Worm (Caenorhabditis elegans) whole organism, L1 larva: ENCODE measurements around the gene C04A11.1.

Source experiments
- C04F5.9 ChIP-seq: sonication (generic microtip); optimal IDR thresholded peaks from 2 replicates; lab custom pipeline; 2016; ENCODE audit warnings: missing genetic modification characterization, missing compliant biosample characterization
- C16A3.4 ChIP-seq: fragments of 150-350 bp; optimal IDR thresholded peaks from 2 replicates; lab custom pipeline; 2014; ENCODE audit warnings: missing biosample characterization, missing genetic modification characterization
- F16B12.6 ChIP-seq: fragments of 150-350 bp; optimal IDR thresholded peaks from 2 replicates; lab custom pipeline; 2014; ENCODE audit warnings: missing biosample characterization, missing genetic modification characterization
- Y116A8C.19 ChIP-seq: sonication (generic microtip); optimal IDR thresholded peaks from 2 replicates; lab custom pipeline; 2016; ENCODE audit warnings: missing compliant biosample characterization, missing genetic modification characterization, borderline replicate concordance
- alr-1 ChIP-seq: fragments of 200-800 bp; sonication (Bioruptor generic); optimal IDR thresholded peaks from 2 replicates; lab custom pipeline; 2018; ENCODE audit warnings: borderline replicate concordance, mild to moderate bottlenecking, missing genetic modification characterization, missing compliant biosample characterization
- blmp-1 ChIP-seq: fragments of 150-350 bp; optimal IDR thresholded peaks from 2 replicates; lab custom pipeline; 2014; ENCODE audit warnings: missing biosample characterization, missing genetic modification characterization
- ceh-63 ChIP-seq: fragments of 200-800 bp; sonication (Bioruptor generic); optimal IDR thresholded peaks from 2 replicates; lab custom pipeline; 2018; ENCODE audit warnings: mild to moderate bottlenecking, missing genetic modification characterization, missing compliant biosample characterization
- ceh-8 ChIP-seq: fragments of 200-800 bp; sonication (Bioruptor generic); optimal IDR thresholded peaks from 2 replicates; lab custom pipeline; 2018; ENCODE audit warnings: mild to moderate bottlenecking, missing genetic modification characterization, moderate library complexity, missing compliant biosample characterization
- ceh-82 ChIP-seq, 3 experiments: fragments of 150-350 bp in 1 of 3; sonication (generic microtip) in 2 of 3; optimal IDR thresholded peaks; 2 replicates each; lab custom pipeline; 2014 to 2017; ENCODE audit warnings: missing biosample characterization in 3 of 3, missing genetic modification characterization in 3 of 3
- ceh-88 ChIP-seq: fragments of 200-800 bp; sonication (Bioruptor generic); IDR thresholded peaks from 2 replicates; pipeline ENCODE4 v1.3.6; 2022; ENCODE audit warnings: missing genetic modification characterization, missing compliant biosample characterization
- ceh-90 ChIP-seq: sonication (generic microtip); optimal IDR thresholded peaks from 2 replicates; lab custom pipeline; 2016; ENCODE audit warnings: missing genetic modification characterization, missing compliant biosample characterization
- ces-1 ChIP-seq: fragments of 150-350 bp; optimal IDR thresholded peaks from 2 replicates; lab custom pipeline; 2014; ENCODE audit warnings: missing biosample characterization, missing genetic modification reagents, missing genetic modification characterization
- dsc-1 ChIP-seq: sonication (generic microtip); optimal IDR thresholded peaks from 2 replicates; lab custom pipeline; 2016; ENCODE audit warnings: mild to moderate bottlenecking, missing genetic modification characterization, missing compliant biosample characterization
- efl-1 ChIP-seq, 4 experiments: fragments of 150-350 bp; optimal IDR thresholded peaks in 3 of 4; peaks in 1 of 4; 1 replicate in 1 of 4; 2 replicates in 3 of 4; lab custom pipeline; 2014; ENCODE audit warnings: missing biosample characterization in 2 of 4, missing genetic modification characterization in 2 of 4, missing genetic modification reagents in 2 of 4
- efl-3 ChIP-seq: fragments of 200-800 bp; sonication (Bioruptor generic); optimal IDR thresholded peaks from 2 replicates; lab custom pipeline; 2018; ENCODE audit warnings: mild to moderate bottlenecking, missing genetic modification characterization, missing compliant biosample characterization
- egl-27 ChIP-seq, 2 experiments: fragments of 150-350 bp in 1 of 2; sonication (generic microtip); optimal IDR thresholded peaks; 3 replicates each; lab custom pipeline; 2017 to 2018; ENCODE audit warnings: missing biosample characterization in 2 of 2, missing genetic modification characterization in 2 of 2, missing genetic modification reagents in 2 of 2
- ets-5 ChIP-seq: fragments of 200-800 bp; sonication (Bioruptor generic); IDR thresholded peaks from 2 replicates; pipeline ENCODE4 v1.3.6; 2022; ENCODE audit warnings: missing genetic modification characterization, missing compliant biosample characterization
- fkh-4 ChIP-seq: sonication (generic microtip); optimal IDR thresholded peaks from 2 replicates; lab custom pipeline; 2016; ENCODE audit warnings: missing compliant biosample characterization, missing genetic modification characterization, borderline replicate concordance
- fkh-8 ChIP-seq: sonication (generic microtip); optimal IDR thresholded peaks from 2 replicates; lab custom pipeline; 2016; ENCODE audit warnings: mild to moderate bottlenecking, missing genetic modification characterization, missing compliant biosample characterization
- grh-1 ChIP-seq: fragments of 200-800 bp; sonication (Bioruptor generic); IDR thresholded peaks from 2 replicates; pipeline ENCODE4 v1.3.6; 2022; ENCODE audit warnings: missing genetic modification reagents, missing genetic modification characterization, missing compliant biosample characterization
- hlh-17 ChIP-seq: fragments of 200-800 bp; sonication (Bioruptor generic); optimal IDR thresholded peaks from 2 replicates; lab custom pipeline; 2018; ENCODE audit warnings: missing genetic modification characterization, mild to moderate bottlenecking, missing compliant biosample characterization, moderate library complexity, borderline replicate concordance
- lin-13 ChIP-seq: fragments of 150-350 bp; optimal IDR thresholded peaks from 2 replicates; lab custom pipeline; 2014; ENCODE audit warnings: missing biosample characterization, missing genetic modification reagents, missing genetic modification characterization
- lin-35 ChIP-seq, 2 experiments: fragments of 150-350 bp; optimal IDR thresholded peaks; 2 replicates each; lab custom pipeline; 2014; ENCODE audit warnings: missing biosample characterization in 2 of 2, missing genetic modification characterization in 2 of 2, missing genetic modification reagents in 2 of 2
- lin-39 ChIP-seq: fragments of 150-350 bp; optimal IDR thresholded peaks from 2 replicates; lab custom pipeline; 2014; ENCODE audit warnings: missing biosample characterization, missing genetic modification reagents, missing genetic modification characterization
- lir-3 ChIP-seq: sonication (generic microtip); optimal IDR thresholded peaks from 2 replicates; lab custom pipeline; 2016; ENCODE audit warnings: mild to moderate bottlenecking, missing genetic modification characterization, moderate library complexity, missing compliant biosample characterization; ENCODE audit not compliant: poor library complexity
- lsy-2 ChIP-seq, 2 experiments: fragments of 150-350 bp; optimal IDR thresholded peaks; 2 replicates each; lab custom pipeline; 2014; ENCODE audit warnings: missing biosample characterization in 2 of 2, missing genetic modification characterization in 2 of 2
- mdl-1 ChIP-seq, 2 experiments: fragments of 150-350 bp; optimal IDR thresholded peaks; 2 replicates each; lab custom pipeline; 2014 to 2017; ENCODE audit warnings: missing biosample characterization in 2 of 2, missing genetic modification characterization in 2 of 2, inconsistent platforms in 1 of 2
- nhr-11 ChIP-seq: fragments of 150-350 bp; optimal IDR thresholded peaks from 2 replicates; lab custom pipeline; 2014; ENCODE audit warnings: missing biosample characterization, missing genetic modification characterization
- nhr-20 ChIP-seq: sonication (generic microtip); optimal IDR thresholded peaks from 2 replicates; lab custom pipeline; 2016; ENCODE audit warnings: mild to moderate bottlenecking, missing genetic modification characterization, missing compliant biosample characterization
- nhr-237 ChIP-seq: fragments of 150-350 bp; optimal IDR thresholded peaks from 2 replicates; lab custom pipeline; 2014; ENCODE audit warnings: missing biosample characterization, missing genetic modification characterization
- nhr-47 ChIP-seq: sonication (generic microtip); optimal IDR thresholded peaks from 2 replicates; lab custom pipeline; 2016; ENCODE audit warnings: mild to moderate bottlenecking, missing genetic modification characterization, moderate library complexity, missing compliant biosample characterization
- nhr-71 ChIP-seq: sonication (generic microtip); optimal IDR thresholded peaks from 2 replicates; lab custom pipeline; 2016; ENCODE audit warnings: mild to moderate bottlenecking, missing genetic modification characterization, moderate library complexity, missing compliant biosample characterization
- nhr-76 ChIP-seq: sonication (generic microtip); optimal IDR thresholded peaks from 2 replicates; lab custom pipeline; 2017; ENCODE audit warnings: missing biosample characterization, missing genetic modification characterization
- nhr-85 ChIP-seq: sonication (generic microtip); peaks from one replicate; lab custom pipeline; 2016; ENCODE audit warnings: missing genetic modification characterization, inconsistent platforms, missing compliant biosample characterization
- pag-3 ChIP-seq: sonication (generic microtip); optimal IDR thresholded peaks from 2 replicates; lab custom pipeline; 2017; ENCODE audit warnings: missing genetic modification characterization, mild to moderate bottlenecking, missing compliant biosample characterization, antibody characterized with exemption, borderline replicate concordance; ENCODE audit not compliant: insufficient read depth
- pax-3 ChIP-seq: fragments of 200-800 bp; sonication (Bioruptor generic); optimal IDR thresholded peaks from 2 replicates; lab custom pipeline; 2018; ENCODE audit warnings: mild to moderate bottlenecking, missing genetic modification characterization, moderate library complexity, missing compliant biosample characterization
- rnt-1 ChIP-seq: sonication (generic microtip); optimal IDR thresholded peaks from 2 replicates; lab custom pipeline; 2016; ENCODE audit warnings: mild to moderate bottlenecking, missing genetic modification characterization, moderate library complexity, missing compliant biosample characterization
- snpc-4 ChIP-seq: fragments of 150-350 bp; optimal IDR thresholded peaks from 2 replicates; lab custom pipeline; 2014; ENCODE audit warnings: missing biosample characterization, missing genetic modification characterization
- snu-23 ChIP-seq: sonication (generic microtip); optimal IDR thresholded peaks from 2 replicates; lab custom pipeline; 2016; ENCODE audit warnings: missing genetic modification characterization, missing compliant biosample characterization
- sox-4 ChIP-seq: sonication (generic microtip); optimal IDR thresholded peaks from 2 replicates; lab custom pipeline; 2016; ENCODE audit warnings: missing genetic modification characterization, missing compliant biosample characterization
- sptf-1 ChIP-seq: fragments of 150-350 bp; optimal IDR thresholded peaks from 2 replicates; lab custom pipeline; 2014; ENCODE audit warnings: missing biosample characterization, missing genetic modification characterization
- sup-37 ChIP-seq: fragments of 200-800 bp; sonication (Bioruptor generic); optimal IDR thresholded peaks from 2 replicates; lab custom pipeline; 2018; ENCODE audit warnings: mild to moderate bottlenecking, missing genetic modification characterization, missing compliant biosample characterization
- unc-130 ChIP-seq: fragments of 150-350 bp; optimal IDR thresholded peaks from 2 replicates; lab custom pipeline; 2017; ENCODE audit warnings: missing biosample characterization, missing genetic modification characterization, inconsistent platforms
- unc-86 ChIP-seq: sonication (generic microtip); optimal IDR thresholded peaks from 2 replicates; lab custom pipeline; 2016; ENCODE audit warnings: missing genetic modification characterization, missing compliant biosample characterization
- unc-98 ChIP-seq: fragments of 200-800 bp; sonication (Bioruptor generic); IDR thresholded peaks from 2 replicates; pipeline ENCODE4 v1.3.6; 2022; ENCODE audit warnings: missing genetic modification characterization, missing compliant biosample characterization
- vab-15 ChIP-seq: sonication (generic microtip); optimal IDR thresholded peaks from 2 replicates; lab custom pipeline; 2017; ENCODE audit warnings: missing genotype, mild to moderate bottlenecking, missing genetic modification characterization, missing compliant biosample characterization
- xbp-1 ChIP-seq: sonication (generic microtip); optimal IDR thresholded peaks from 2 replicates; lab custom pipeline; 2016; ENCODE audit warnings: missing genetic modification characterization, missing compliant biosample characterization
- zag-1 ChIP-seq: fragments of 150-350 bp; optimal IDR thresholded peaks from 2 replicates; lab custom pipeline; 2014; ENCODE audit warnings: missing biosample characterization, missing genetic modification characterization
- zip-4 ChIP-seq: fragments of 200-800 bp; sonication (Bioruptor generic); optimal IDR thresholded peaks from 2 replicates; lab custom pipeline; 2018; ENCODE audit warnings: mild to moderate bottlenecking, missing genetic modification characterization, moderate library complexity, missing compliant biosample characterization
- ztf-4 ChIP-seq: fragments of 150-350 bp; optimal IDR thresholded peaks from 2 replicates; lab custom pipeline; 2014; ENCODE audit warnings: missing biosample characterization, missing genetic modification characterization

Gene C04A11.1

DNA sequence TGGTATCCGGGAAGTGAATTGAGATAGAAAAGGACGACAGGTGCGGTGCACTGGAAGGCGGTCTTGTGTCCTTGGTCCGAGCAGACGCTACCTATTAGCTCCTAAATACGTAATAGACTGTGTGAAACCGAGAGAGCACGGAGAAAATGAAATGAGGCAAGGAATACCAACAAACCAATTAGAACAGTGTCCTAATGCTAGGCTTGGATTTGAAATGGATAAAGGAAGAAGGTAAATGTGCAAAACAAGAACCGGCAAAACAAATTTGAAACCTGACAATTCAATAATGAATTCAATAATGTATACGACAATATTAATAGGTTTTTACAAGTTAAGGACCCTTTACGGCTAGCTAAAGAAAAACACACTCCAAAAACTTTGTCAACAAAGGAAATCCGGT is 8.4 kb downstream of the C04A11.1 start, which contains the start of gene C04A11.2:
Gene C04A11.2, minus strand, starts transcription at position 101 of the 400 bp plus-strand sequence.
- TF ChIP-seq ceh-63 (GFP tag; lab: Kevin White, UChicago) (no peak), efl-1 (optimal IDR thresholded peaks at IDR 0.05; lab: Kevin White, UChicago) (no peak), efl-1 (GFP tag; optimal IDR thresholded peaks at IDR 0.05 in 1 of 2; lab: Kevin White, UChicago) (peak in 1 of 2 experiments; percentile 25)

DNA sequence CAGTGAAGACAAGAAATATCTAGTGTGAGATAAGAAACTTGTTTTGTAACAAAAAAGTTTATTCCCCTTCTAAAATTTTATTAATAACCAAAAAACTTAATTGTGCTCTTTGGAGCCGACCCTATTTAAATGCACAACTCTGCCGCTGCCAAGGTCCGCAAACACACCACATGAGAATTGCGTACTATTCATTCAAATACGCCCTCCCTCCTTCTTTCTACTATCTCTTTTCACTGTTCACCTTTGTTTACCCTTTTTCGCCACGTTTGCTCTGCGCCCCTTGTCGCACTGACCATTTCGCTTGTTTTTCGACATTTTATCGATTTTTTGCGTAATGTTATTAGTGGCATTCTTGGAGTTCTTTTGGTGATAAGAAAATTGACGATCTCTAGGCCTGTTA is 9.3 kb downstream of the C04A11.1 start:
- TF ChIP-seq C04F5.9 (tag; lab: Kevin White, UChicago) (no peak), snu-23 (GFP tag; lab: Kevin White, UChicago) (peak; percentile 51), sptf-1 (tag; lab: Kevin White, UChicago) (no peak), fkh-8 (tag; lab: Kevin White, UChicago) (no peak), pax-3 (tag; lab: Kevin White, UChicago) (no peak), hlh-17 (GFP tag; lab: Kevin White, UChicago) (no peak), ceh-90 (no peak), nhr-85 (tag; lab: Kevin White, UChicago) (peak; percentile 51), efl-3 (GFP tag; lab: Kevin White, UChicago) (no peak), ceh-88 (GFP tag; lab: Robert Waterston, UW) (no peak), lin-13 (GFP tag; lab: Kevin White, UChicago) (no peak), ztf-4 (tag; lab: Kevin White, UChicago) (no peak), blmp-1 (tag; lab: Kevin White, UChicago) (peak; percentile 6), mdl-1 (tag; optimal IDR thresholded peaks at IDR 0.05; lab: Kevin White, UChicago) (peak in 1 of 2 experiments; percentile 29), lin-39 (tag; lab: Kevin White, UChicago) (no peak), nhr-71 (peak; percentile 53), vab-15 (tag; lab: Kevin White, UChicago) (no peak), lir-3 (no peak), unc-86 (tag; lab: Kevin White, UChicago) (no peak), ceh-8 (GFP tag; lab: Kevin White, UChicago) (no peak), pag-3 (tag; lab: Kevin White, UChicago) (no peak), snpc-4 (tag; lab: Kevin White, UChicago) (no peak), C16A3.4 (tag; lab: Kevin White, UChicago) (peak; percentile 39), nhr-76 (no peak), fkh-4 (tag; lab: Kevin White, UChicago) (no peak), zip-4 (GFP tag; lab: Kevin White, UChicago) (no peak), egl-27 (tag; optimal IDR thresholded peaks at IDR 0.05; lab: Kevin White, UChicago) (no peak), rnt-1 (tag; lab: Kevin White, UChicago) (peak; percentile 20), nhr-20 (peak; percentile 51), sox-4 (tag; lab: Kevin White, UChicago) (no peak), unc-130 (tag; lab: Kevin White, UChicago) (no peak), dsc-1 (tag; lab: Kevin White, UChicago) (no peak), zag-1 (tag; lab: Kevin White, UChicago) (no peak), sup-37 (GFP tag; lab: Kevin White, UChicago) (no peak), nhr-11 (no peak), F16B12.6 (tag; lab: Kevin White, UChicago) (peak; percentile 82), nhr-237 (tag; lab: Kevin White, UChicago) (no peak), ceh-82 (tag; optimal IDR thresholded peaks at IDR 0.05; lab: Kevin White, UChicago) (peak in 2 of 3 experiments; percentile 3 to 32), nhr-47 (peak; percentile 45), lsy-2 (tag; optimal IDR thresholded peaks at IDR 0.05; lab: Kevin White, UChicago) (peak in 1 of 2 experiments; percentile 52), ces-1 (GFP tag; lab: Kevin White, UChicago) (no peak), unc-98 (no peak), grh-1 (no peak), lin-35 (GFP tag; optimal IDR thresholded peaks at IDR 0.05; lab: Kevin White, UChicago) (peak; percentile 26 to 80), alr-1 (tag; lab: Kevin White, UChicago) (no peak), xbp-1 (tag; lab: Kevin White, UChicago) (peak; percentile 26), ceh-63 (GFP tag; lab: Kevin White, UChicago) (no peak), Y116A8C.19 (tag; lab: Kevin White, UChicago) (no peak), ets-5 (GFP tag; lab: Robert Waterston, UW) (no peak)
